Worm (Caenorhabditis elegans) whole organism, late embryonic: ENCODE data around the gene R09D1.13.

Source experiments
- C08G9.2 ChIP-seq: sonication (generic microtip); optimal IDR thresholded peaks from 2 replicates; lab custom pipeline; 2016; ENCODE audit warnings: mild to moderate bottlenecking, missing genetic modification characterization, moderate library complexity, missing compliant biosample characterization
- C38D4.7 ChIP-seq: fragments of 200-800 bp; sonication (Bioruptor generic); optimal IDR thresholded peaks from 2 replicates; lab custom pipeline; 2018; ENCODE audit warnings: mild to moderate bottlenecking, missing genetic modification characterization, moderate library complexity, missing compliant biosample characterization
- F13H6.1 ChIP-seq: sonication (generic microtip); optimal IDR thresholded peaks from 2 replicates; lab custom pipeline; 2016; ENCODE audit warnings: missing genetic modification characterization, missing compliant biosample characterization
- ceh-45 ChIP-seq: fragments of 200-800 bp; sonication (Bioruptor generic); IDR thresholded peaks from 2 replicates; pipeline ENCODE4 v1.3.6; 2022; ENCODE audit warnings: missing genetic modification reagents, missing genetic modification characterization, missing compliant biosample characterization
- che-1 ChIP-seq: sonication (generic microtip); optimal IDR thresholded peaks from 2 replicates; lab custom pipeline; 2016; ENCODE audit warnings: mild to moderate bottlenecking, missing genetic modification characterization, missing compliant biosample characterization
- elt-2 ChIP-seq: sonication (generic microtip); optimal IDR thresholded peaks from 2 replicates; lab custom pipeline; 2016; ENCODE audit warnings: missing genetic modification reagents, missing genetic modification characterization, missing compliant biosample characterization
- fkh-6 ChIP-seq: sonication (generic microtip); optimal IDR thresholded peaks from 2 replicates; lab custom pipeline; 2016; ENCODE audit warnings: missing genetic modification characterization, missing compliant biosample characterization
- nfya-1 ChIP-seq: sonication (generic microtip); optimal IDR thresholded peaks from 2 replicates; lab custom pipeline; 2017; ENCODE audit warnings: missing genetic modification characterization, mild to moderate bottlenecking, missing compliant biosample characterization, antibody characterized with exemption, moderate library complexity
- pax-1 ChIP-seq: fragments of 150-350 bp; optimal IDR thresholded peaks from 2 replicates; lab custom pipeline; 2014; ENCODE audit warnings: missing biosample characterization, missing genetic modification characterization
- pha-4 ChIP-seq: fragments of 150-350 bp; optimal IDR thresholded peaks from 2 replicates; lab custom pipeline; 2018; ENCODE audit warnings: missing biosample characterization, missing genetic modification reagents, missing genetic modification characterization
- pros-1 ChIP-seq: fragments of 150-350 bp; optimal IDR thresholded peaks from 2 replicates; lab custom pipeline; 2014; ENCODE audit warnings: missing biosample characterization, missing genetic modification reagents, missing genetic modification characterization

- TF ChIP-seq fkh-6 (tag; lab: Kevin White, UChicago): no peak
- no peak for TF ChIP-seq F13H6.1 (tag; lab: Kevin White, UChicago)
- TF ChIP-seq C08G9.2 (tag; lab: Kevin White, UChicago): no peak
- TF ChIP-seq nfya-1: no peak
- no peak for TF ChIP-seq ceh-45 (GFP tag; lab: Robert Waterston, UW)
- no peak for TF ChIP-seq elt-2 (tag; lab: Kevin White, UChicago)
- no peak for TF ChIP-seq pha-4 (tag; lab: Kevin White, UChicago)
- no peak for TF ChIP-seq pax-1
- no peak for TF ChIP-seq che-1 (tag; lab: Kevin White, UChicago)
- TF ChIP-seq C38D4.7 (GFP tag; lab: Kevin White, UChicago): no peak
- TF ChIP-seq pros-1 (tag; lab: Kevin White, UChicago): no peak
Observed at ce11 chrII:9397496-9397895, 47.8 kb downstream of the R09D1.13 start, which contains the start of gene Y51B9A.9.
